Fruit fly (Drosophila melanogaster): ENCODE results near the gene chinmo.

The chinmo gene

DNA sequence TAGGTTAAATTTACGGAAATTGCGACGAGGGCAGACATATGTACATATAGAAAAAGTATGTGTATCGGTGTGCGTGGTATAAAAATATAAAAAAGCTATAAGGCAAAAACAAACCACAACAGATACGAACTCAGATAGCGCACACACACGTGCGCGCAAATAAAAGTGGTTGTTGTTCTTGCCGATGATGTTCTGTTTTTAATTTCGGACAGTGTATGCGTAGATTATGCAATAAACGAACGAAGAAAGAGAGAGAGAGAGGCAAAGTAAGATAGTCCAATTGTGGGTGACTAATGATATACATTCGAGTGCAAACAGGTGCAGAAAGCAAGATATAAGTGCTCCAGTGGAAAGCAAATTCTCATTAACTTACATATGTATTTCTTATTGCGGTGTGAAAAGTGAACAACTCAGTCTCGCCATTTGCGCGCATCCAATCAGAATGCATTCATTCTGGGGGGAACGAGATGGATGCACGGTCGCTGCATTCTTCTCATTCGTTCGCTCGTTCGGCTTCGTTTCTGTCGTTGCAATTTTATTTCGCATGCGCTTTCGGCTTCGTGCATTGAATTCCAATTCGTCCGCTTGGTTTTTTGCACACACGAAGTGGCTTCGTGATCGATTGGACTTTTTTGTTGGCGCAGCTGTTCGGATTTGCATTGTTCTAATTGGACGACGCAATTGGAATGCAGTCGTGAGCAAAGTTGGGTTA, 18.4 kb downstream of the chinmo start:
- TF ChIP-seq Mio (GFP tag; optimal IDR thresholded peaks at IDR 0.05) (no peak), Myc (optimal IDR thresholded peaks at IDR 0.05) (no peak), CrebA (GFP tag; optimal IDR thresholded peaks at IDR 0.05; ENCODE audit: borderline replicate concordance) (no peak), Sp1 (GFP tag; optimal IDR thresholded peaks at IDR 0.05) (no peak), sv (GFP tag; optimal IDR thresholded peaks at IDR 0.05) (no peak), tai (GFP tag; optimal IDR thresholded peaks at IDR 0.05) (no peak), Vsx2 (GFP tag; optimal IDR thresholded peaks at IDR 0.05; ENCODE audit: partially characterized antibody) (no peak), dsf (GFP tag; optimal IDR thresholded peaks at IDR 0.05; ENCODE audit: borderline replicate concordance) (no peak), lola (GFP tag; optimal IDR thresholded peaks at IDR 0.05) (no peak), CG32264 (GFP tag; optimal IDR thresholded peaks at IDR 0.05) (no peak), Dif (GFP tag; optimal IDR thresholded peaks at IDR 0.05; ENCODE audit: partially characterized antibody) (no peak), foxo (GFP tag; optimal IDR thresholded peaks at IDR 0.05) (no peak), dmrt93B (GFP tag; optimal IDR thresholded peaks at IDR 0.05) (no peak), N (GFP tag; optimal IDR thresholded peaks at IDR 0.05) (no peak), br (GFP tag; optimal IDR thresholded peaks at IDR 0.05) (no peak), woc (GFP tag; optimal IDR thresholded peaks at IDR 0.05) (no peak), Hr83 (GFP tag; optimal IDR thresholded peaks at IDR 0.05; ENCODE audit: poor library complexity, severe bottlenecking) (no peak), h (GFP tag; optimal IDR thresholded peaks at IDR 0.05) (peak; percentile 9), Rel (GFP tag; optimal IDR thresholded peaks at IDR 0.05) (no peak), Rel (tag; optimal IDR thresholded peaks at IDR 0.05) (peak; percentile 0), Hnf4 (GFP tag; optimal IDR thresholded peaks at IDR 0.05) (peak; percentile 14), fru (GFP tag; optimal IDR thresholded peaks at IDR 0.05) (no peak), psq (GFP tag; optimal IDR thresholded peaks at IDR 0.05) (peak; percentile 48), jim (GFP tag; optimal IDR thresholded peaks at IDR 0.05) (no peak)

DNA sequence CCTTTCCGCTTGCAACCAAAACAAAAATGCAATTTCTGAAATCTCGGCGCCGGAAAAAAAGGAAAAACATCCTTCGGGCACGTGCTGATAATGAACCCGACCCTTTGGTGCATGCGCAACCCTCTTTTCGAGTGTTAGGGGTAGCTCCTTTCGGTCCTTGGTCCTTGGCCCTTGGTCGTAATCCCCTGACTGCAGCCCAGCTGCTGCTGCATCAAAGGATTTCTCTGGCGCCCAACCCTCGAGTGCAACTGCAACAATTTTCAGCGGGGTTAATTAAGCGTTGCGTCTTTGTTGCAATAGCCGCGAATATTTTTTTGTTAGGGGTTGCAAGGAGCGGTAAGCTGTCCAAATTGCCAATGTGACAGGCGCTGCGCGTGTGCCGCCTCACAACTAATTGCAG, 19.4 kb downstream of the chinmo start:
- TF ChIP-seq Vsx2 (GFP tag; optimal IDR thresholded peaks at IDR 0.05; ENCODE audit: partially characterized antibody) (peak; percentile 43), Jra (GFP tag; optimal IDR thresholded peaks at IDR 0.05) (no peak)

DNA sequence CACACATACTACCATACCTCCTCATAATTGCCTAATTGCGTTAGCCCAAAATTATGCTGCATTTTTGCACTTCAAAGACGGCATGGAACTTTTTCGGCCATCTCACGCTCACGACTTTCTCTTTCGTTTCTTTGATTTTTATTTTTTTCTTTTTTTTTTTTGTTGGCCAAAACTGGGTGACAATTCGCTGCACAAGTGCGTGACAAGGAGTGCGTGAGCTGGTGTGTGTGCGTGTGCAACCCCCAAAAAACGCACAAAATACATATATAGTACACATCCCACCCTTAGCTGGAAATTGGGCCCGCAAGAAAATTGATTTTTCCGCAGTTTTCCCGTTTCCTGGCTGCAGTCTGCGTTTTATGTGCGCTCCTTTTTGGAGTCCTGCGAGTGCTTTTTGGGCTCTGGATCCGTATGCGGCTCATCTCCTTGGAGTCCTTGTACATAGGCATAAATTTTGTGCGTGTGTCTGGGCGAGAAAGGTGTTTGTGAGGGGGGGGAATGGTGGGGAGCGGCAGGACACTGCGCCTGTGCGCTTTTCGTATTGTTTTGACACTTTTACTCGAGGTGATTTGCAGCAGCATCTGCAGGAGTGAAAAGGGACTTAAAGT, 21.2 kb downstream of the chinmo start:
- TF ChIP-seq CG32264 (GFP tag; optimal IDR thresholded peaks at IDR 0.05) (no peak), OdsH (GFP tag; optimal IDR thresholded peaks at IDR 0.05) (no peak), Hr78 (GFP tag; optimal IDR thresholded peaks at IDR 0.05) (no peak), sv (GFP tag; optimal IDR thresholded peaks at IDR 0.05) (no peak), Sp1 (GFP tag; optimal IDR thresholded peaks at IDR 0.05) (no peak), pan (optimal IDR thresholded peaks at IDR 0.05) (no peak), dl (GFP tag; optimal IDR thresholded peaks at IDR 0.05; ENCODE audit: insufficient read depth in 1 of 2, partially characterized antibody in 2 of 2) (no peak)

- peak; percentile 82 for TF ChIP-seq h (GFP tag; optimal IDR thresholded peaks at IDR 0.05)
- no peak for TF ChIP-seq CG32264 (GFP tag; optimal IDR thresholded peaks at IDR 0.05)
- TF ChIP-seq Hr78 (GFP tag; optimal IDR thresholded peaks at IDR 0.05) = no peak
Observed at dm6 chr2L:1692857-1693256, 41.8 kb downstream of the chinmo start.

DNA sequence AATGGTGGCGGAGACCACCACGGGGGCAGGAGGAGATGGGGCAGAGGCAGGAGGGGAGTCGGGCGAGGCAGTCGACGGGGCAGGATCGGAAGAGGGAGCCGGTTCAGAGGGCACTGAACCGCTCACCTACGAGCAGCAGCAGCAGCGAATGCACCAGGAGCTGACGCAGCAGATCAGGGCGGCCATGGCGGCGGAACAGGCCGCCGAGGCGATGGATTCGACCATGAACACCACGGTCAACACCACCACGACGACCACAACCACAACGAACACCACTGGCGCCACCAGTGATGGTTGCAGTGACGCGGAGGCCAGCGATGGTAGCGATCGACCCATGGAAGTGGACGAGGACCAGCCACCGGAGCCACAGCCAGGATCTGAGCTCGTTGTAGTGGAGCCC, 45.2 kb downstream of the chinmo start:
- no peak for TF ChIP-seq dmrt93B (GFP tag; optimal IDR thresholded peaks at IDR 0.05)
- no peak for TF ChIP-seq Mio (GFP tag; optimal IDR thresholded peaks at IDR 0.05)
- no peak for TF ChIP-seq sv (GFP tag; optimal IDR thresholded peaks at IDR 0.05)
- no peak for TF ChIP-seq dsf (GFP tag; optimal IDR thresholded peaks at IDR 0.05; ENCODE audit: borderline replicate concordance)
- TF ChIP-seq HLH106 (tag; optimal IDR thresholded peaks at IDR 0.05) = no peak
- TF ChIP-seq jim (GFP tag; optimal IDR thresholded peaks at IDR 0.05) = no peak
- no peak for TF ChIP-seq Rel (GFP tag; optimal IDR thresholded peaks at IDR 0.05)
- no peak for TF ChIP-seq Rel (tag; optimal IDR thresholded peaks at IDR 0.05)
- TF ChIP-seq Hnf4 (GFP tag; optimal IDR thresholded peaks at IDR 0.05) = no peak
- no peak for TF ChIP-seq brk (GFP tag; optimal IDR thresholded peaks at IDR 0.05)
- TF ChIP-seq woc (GFP tag; optimal IDR thresholded peaks at IDR 0.05) = no peak
- TF ChIP-seq N (GFP tag; optimal IDR thresholded peaks at IDR 0.05) = no peak
- no peak for TF ChIP-seq dl (GFP tag; optimal IDR thresholded peaks at IDR 0.05; ENCODE audit: insufficient read depth in 1 of 2, partially characterized antibody in 2 of 2)
- TF ChIP-seq OdsH (GFP tag; optimal IDR thresholded peaks at IDR 0.05) = no peak
- no peak for TF ChIP-seq rgr (GFP tag; optimal IDR thresholded peaks at IDR 0.05)
- no peak for TF ChIP-seq pan (optimal IDR thresholded peaks at IDR 0.05)
